Fruit fly (Drosophila melanogaster) whole organism, prepupa: ENCODE results near the gene Saf6.

ENCODE experiments used
- CG7368 ChIP-seq: fragments of 200-800 bp; sonication (Bioruptor generic); optimal IDR thresholded peaks from 3 replicates; lab custom pipeline; 2016; ENCODE audit warnings: missing biosample characterization, missing genetic modification characterization
- Gug ChIP-seq: fragments of 200-800 bp; sonication (Bioruptor generic); IDR thresholded peaks from 2 replicates; pipeline ENCODE4 v1.3.6; 2022; ENCODE audit warnings: missing biosample characterization, missing genetic modification characterization
- Hr39 ChIP-seq: fragments of 200-800 bp; sonication (Bioruptor generic); optimal IDR thresholded peaks from 2 replicates; lab custom pipeline; 2016; ENCODE audit warnings: missing biosample characterization, missing genetic modification characterization
- achi ChIP-seq: fragments of 200-800 bp; sonication (Bioruptor generic); optimal IDR thresholded peaks from 3 replicates; lab custom pipeline; 2016; ENCODE audit warnings: missing biosample characterization, missing genetic modification characterization
- cyc ChIP-seq: fragments of 200-800 bp; sonication (Bioruptor generic); optimal IDR thresholded peaks from 3 replicates; lab custom pipeline; 2016; ENCODE audit warnings: missing biosample characterization, missing genetic modification characterization

dm6 chr2L:840022-840421 lies 24.3 kb upstream of the Saf6 start:
- TF ChIP-seq cyc (GFP tag; lab: Kevin White, UChicago): no peak
- no peak for TF ChIP-seq achi (GFP tag; lab: Kevin White, UChicago)
- TF ChIP-seq Gug (GFP tag; lab: Robert Waterston, UW): no peak
- TF ChIP-seq Hr39 (GFP tag; lab: Kevin White, UChicago): no peak
- no peak for TF ChIP-seq CG7368 (GFP tag; lab: Kevin White, UChicago)
